Worm (Caenorhabditis elegans): ENCODE measurements around the gene oac-58.

DNA sequence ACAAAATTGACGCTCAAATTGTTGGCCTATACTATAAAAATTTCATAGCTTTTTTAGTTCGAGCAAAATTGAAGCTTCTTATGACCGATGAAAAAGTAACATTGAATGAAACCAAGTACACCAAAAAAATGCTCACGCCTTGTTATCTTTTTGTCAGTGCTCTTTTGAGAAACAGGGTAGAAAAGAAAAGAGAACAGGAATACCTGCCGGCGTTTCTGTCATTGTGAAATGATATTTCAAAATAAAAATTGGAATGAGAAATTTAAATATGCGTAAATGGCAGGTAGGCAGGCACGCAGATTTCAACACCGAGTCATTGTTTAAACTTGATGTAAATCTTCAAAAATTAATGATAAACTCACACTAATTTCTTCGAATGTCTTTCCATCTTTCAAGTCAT lies 6.7 kb downstream of the oac-58 start:
- TF ChIP-seq elt-2 (tag; optimal IDR thresholded peaks at IDR 0.05) (no peak), ceh-45 (GFP tag; IDR thresholded peaks at IDR 0.05) (no peak), pqm-1 (tag; optimal IDR thresholded peaks at IDR 0.05) (no peak), pha-4 (tag; optimal IDR thresholded peaks at IDR 0.05) (no peak), fkh-10 (GFP tag; optimal IDR thresholded peaks at IDR 0.05) (no peak), ahr-1 (tag; optimal IDR thresholded peaks at IDR 0.05) (no peak), nhr-11 (tag; optimal IDR thresholded peaks at IDR 0.05) (no peak)
